Worm (Caenorhabditis elegans) whole organism, L1 larva: ENCODE measurements around the gene zyg-9.

Experiments used
- ama-1 ChIP-seq: fragments of 150-350 bp; optimal IDR thresholded peaks from 2 replicates; lab custom pipeline; 2014
- fkh-8 ChIP-seq: sonication (generic microtip); optimal IDR thresholded peaks from 2 replicates; lab custom pipeline; 2016; ENCODE audit warnings: mild to moderate bottlenecking, missing genetic modification characterization, missing compliant biosample characterization
- lsy-2 ChIP-seq, 2 experiments: fragments of 150-350 bp; optimal IDR thresholded peaks; 2 replicates each; lab custom pipeline; 2014; ENCODE audit warnings: missing biosample characterization in 2 of 2, missing genetic modification characterization in 2 of 2
- mef-2 ChIP-seq: fragments of 150-350 bp; optimal IDR thresholded peaks from 2 replicates; lab custom pipeline; 2014; ENCODE audit warnings: missing biosample characterization, missing genetic modification characterization
- mep-1 ChIP-seq: fragments of 150-350 bp; optimal IDR thresholded peaks from 2 replicates; lab custom pipeline; 2014; ENCODE audit warnings: missing biosample characterization, missing genetic modification characterization
- nhr-11 ChIP-seq: fragments of 150-350 bp; optimal IDR thresholded peaks from 2 replicates; lab custom pipeline; 2014; ENCODE audit warnings: missing biosample characterization, missing genetic modification characterization
- nhr-12 ChIP-seq: sonication (generic microtip); optimal IDR thresholded peaks from 2 replicates; lab custom pipeline; 2017; ENCODE audit warnings: missing biosample characterization, missing genetic modification characterization
- nhr-76 ChIP-seq: sonication (generic microtip); optimal IDR thresholded peaks from 2 replicates; lab custom pipeline; 2017; ENCODE audit warnings: missing biosample characterization, missing genetic modification characterization
- nhr-77 ChIP-seq: fragments of 150-350 bp; optimal IDR thresholded peaks from 2 replicates; lab custom pipeline; 2014; ENCODE audit warnings: missing biosample characterization, missing genetic modification characterization
- nhr-90 ChIP-seq: sonication (generic microtip); optimal IDR thresholded peaks from 2 replicates; lab custom pipeline; 2016; ENCODE audit warnings: mild to moderate bottlenecking, missing genetic modification characterization, missing compliant biosample characterization; ENCODE audit not compliant: poor library complexity
- unc-62 ChIP-seq: fragments of 150-350 bp; optimal IDR thresholded peaks from 2 replicates; lab custom pipeline; 2014; ENCODE audit warnings: missing biosample characterization, missing genetic modification reagents, missing genetic modification characterization

DNA sequence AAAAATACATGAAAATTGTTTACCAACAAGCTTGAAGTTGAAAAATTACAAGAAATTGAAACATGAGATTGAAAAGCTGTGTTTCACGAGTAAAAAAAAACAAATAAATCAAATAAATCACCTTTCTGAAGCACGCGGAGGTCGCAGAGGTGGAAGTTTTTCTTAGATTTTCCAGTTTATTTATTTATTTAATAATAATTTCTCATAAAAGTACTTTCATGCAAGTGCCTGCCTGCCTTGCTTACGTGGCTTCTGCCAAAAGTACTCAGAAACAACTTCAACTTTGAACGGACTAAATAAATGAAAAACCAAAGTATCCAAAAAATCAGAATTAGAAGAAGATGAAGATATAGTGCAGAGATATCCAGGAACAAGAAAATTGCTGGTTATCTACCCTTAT is 25.7 kb upstream of the zyg-9 start, which contains the start of gene acp-2:
- TF ChIP-seq unc-62 (GFP tag; lab: Kevin White, UChicago) (no peak), lsy-2 (tag; optimal IDR thresholded peaks at IDR 0.05; lab: Kevin White, UChicago) (no peak), mef-2 (tag; lab: Kevin White, UChicago) (no peak), mep-1 (no peak), nhr-11 (no peak), ama-1 (no peak), nhr-90 (no peak), nhr-77 (tag; lab: Kevin White, UChicago) (no peak), fkh-8 (tag; lab: Kevin White, UChicago) (no peak), nhr-76 (no peak), nhr-12 (no peak)
